Worm (Caenorhabditis elegans) whole organism, L1 larva: Measurements from ENCODE around the gene ZK1128.1.

ENCODE experiments used
- ces-1 ChIP-seq: fragments of 150-350 bp; optimal IDR thresholded peaks from 2 replicates; lab custom pipeline; 2014; ENCODE audit warnings: missing biosample characterization, missing genetic modification reagents, missing genetic modification characterization
- fkh-10 ChIP-seq: sonication (generic microtip); optimal IDR thresholded peaks from 2 replicates; lab custom pipeline; 2017; ENCODE audit warnings: missing biosample characterization, missing genetic modification reagents, missing genetic modification characterization
- jun-1 ChIP-seq: fragments of 150-350 bp; optimal IDR thresholded peaks from 2 replicates; lab custom pipeline; 2014; ENCODE audit warnings: missing biosample characterization, missing genetic modification reagents, missing genetic modification characterization
- lin-13 ChIP-seq: fragments of 150-350 bp; optimal IDR thresholded peaks from 2 replicates; lab custom pipeline; 2014; ENCODE audit warnings: missing biosample characterization, missing genetic modification reagents, missing genetic modification characterization
- mdl-1 ChIP-seq, 2 experiments: fragments of 150-350 bp; optimal IDR thresholded peaks; 2 replicates each; lab custom pipeline; 2014 to 2017; ENCODE audit warnings: missing biosample characterization in 2 of 2, missing genetic modification characterization in 2 of 2, inconsistent platforms in 1 of 2
- skn-1 ChIP-seq: fragments of 150-350 bp; optimal IDR thresholded peaks from 2 replicates; lab custom pipeline; 2014; ENCODE audit warnings: missing biosample characterization, missing genetic modification characterization
- sox-4 ChIP-seq: sonication (generic microtip); optimal IDR thresholded peaks from 2 replicates; lab custom pipeline; 2016; ENCODE audit warnings: missing genetic modification characterization, missing compliant biosample characterization
- sptf-1 ChIP-seq: fragments of 150-350 bp; optimal IDR thresholded peaks from 2 replicates; lab custom pipeline; 2014; ENCODE audit warnings: missing biosample characterization, missing genetic modification characterization
- tbx-2 ChIP-seq: sonication (generic microtip); optimal IDR thresholded peaks from 2 replicates; lab custom pipeline; 2016; ENCODE audit warnings: missing genetic modification characterization, missing compliant biosample characterization
- ztf-11 ChIP-seq, 2 experiments: sonication (generic microtip); optimal IDR thresholded peaks; 2 replicates each; lab custom pipeline; 2016 to 2017; ENCODE audit warnings: missing genetic modification characterization in 2 of 2, missing biosample characterization in 1 of 2, missing compliant biosample characterization in 1 of 2

- TF ChIP-seq mdl-1 (tag; optimal IDR thresholded peaks at IDR 0.05; lab: Kevin White, UChicago) (no peak), skn-1 (tag; lab: Kevin White, UChicago) (no peak), lin-13 (GFP tag; lab: Kevin White, UChicago) (no peak), sptf-1 (no peak), jun-1 (no peak), ztf-11 (tag; optimal IDR thresholded peaks at IDR 0.05; lab: Kevin White, UChicago) (no peak), ces-1 (no peak), fkh-10 (GFP tag; lab: Kevin White, UChicago) (no peak), sox-4 (no peak), tbx-2 (tag; lab: Kevin White, UChicago) (no peak)
These were observed 13.2 kb downstream of the ZK1128.1 start, which contains the start of gene kel-10 for ce11 chrIII:10101352-10101751.
